Fruit fly (Drosophila melanogaster) whole organism, adult: ENCODE data around the gene DnaJ-H.

Experiments
- CG12768 ChIP-seq: fragments of 200-800 bp; sonication (Bioruptor generic); optimal IDR thresholded peaks from 2 replicates; lab custom pipeline; 2017; ENCODE audit warnings: missing biosample characterization, missing genetic modification characterization, mild to moderate bottlenecking, moderate library complexity, missing genetic modification reagents
- CG14711 ChIP-seq: fragments of 200-800 bp; sonication (Bioruptor generic); optimal IDR thresholded peaks from 2 replicates; lab custom pipeline; 2018; ENCODE audit warnings: missing biosample characterization, mild to moderate bottlenecking, missing genetic modification characterization, moderate library complexity
- CG33017 ChIP-seq: fragments of 200-800 bp; sonication (Bioruptor generic); optimal IDR thresholded peaks from 2 replicates; lab custom pipeline; 2018; ENCODE audit warnings: missing biosample characterization, mild to moderate bottlenecking, missing genetic modification characterization, moderate library complexity
- Clk ChIP-seq: fragments of 200-800 bp; sonication (Bioruptor generic); optimal IDR thresholded peaks from 2 replicates; lab custom pipeline; 2017; ENCODE audit warnings: missing biosample characterization, missing genetic modification characterization
- Mnt ChIP-seq: fragments of 200-800 bp; sonication (Bioruptor generic); optimal IDR thresholded peaks from 2 replicates; lab custom pipeline; 2016; ENCODE audit warnings: missing biosample characterization, mild to moderate bottlenecking, missing genetic modification characterization
- cic ChIP-seq: fragments of 200-800 bp; sonication (Bioruptor generic); optimal IDR thresholded peaks from 2 replicates; lab custom pipeline; 2017; ENCODE audit warnings: missing biosample characterization, mild to moderate bottlenecking, missing genetic modification characterization, moderate library complexity
- ovo ChIP-seq: fragments of 200-800 bp; sonication (Bioruptor generic); optimal IDR thresholded peaks from 2 replicates; lab custom pipeline; 2016; ENCODE audit warnings: missing biosample characterization, missing genetic modification characterization
- pad ChIP-seq: fragments of 200-800 bp; sonication (Bioruptor generic); optimal IDR thresholded peaks from 3 replicates; lab custom pipeline; 2017; ENCODE audit warnings: missing biosample characterization, missing genetic modification characterization, mild to moderate bottlenecking, moderate library complexity, missing genetic modification reagents
- tj ChIP-seq: fragments of 200-800 bp; sonication (Bioruptor generic); optimal IDR thresholded peaks from 3 replicates; lab custom pipeline; 2017; ENCODE audit warnings: missing biosample characterization, mild to moderate bottlenecking, missing genetic modification characterization, moderate library complexity

dm6 chr2L:13205256-13205655, 39.4 kb upstream of the DnaJ-H start:
- TF ChIP-seq pad (GFP tag; lab: Kevin White, UChicago) (peak; percentile 22), cic (GFP tag; lab: Kevin White, UChicago) (peak; percentile 54), CG14711 (tag; lab: Kevin White, UChicago) (peak; percentile 36), Mnt (GFP tag; lab: Kevin White, UChicago) (peak; percentile 72), CG12768 (GFP tag; lab: Kevin White, UChicago) (peak; percentile 64), CG33017 (tag; lab: Kevin White, UChicago) (peak; percentile 30), Clk (GFP tag; lab: Kevin White, UChicago) (no peak), tj (GFP tag; lab: Kevin White, UChicago) (peak; percentile 48), ovo (no peak)
